Fruit fly (Drosophila melanogaster): ENCODE data around the gene Grip.
A peak's percentile ranks its signal among the peaks of the same experiment; 100 is the strongest.

The Grip gene

dm6 chrX:5973389-5974025, 7.4 kb downstream of the Grip start:
- no peak for TF ChIP-seq tx (GFP tag; optimal IDR thresholded peaks at IDR 0.05)
- no peak for TF ChIP-seq CG18476 (GFP tag; optimal IDR thresholded peaks at IDR 0.05)
- peak; percentile 28 for TF ChIP-seq sens (GFP tag)
- TF ChIP-seq mam (GFP tag; optimal IDR thresholded peaks at IDR 0.05): no peak
- TF ChIP-seq tgo (GFP tag; IDR thresholded peaks at IDR 0.05): 0 out of 3 replicates have a peak, but pooled peaks have one; percentile 22
- peak; percentile 46; the same call in 1 of the 2 replicates for TF ChIP-seq seq (GFP tag; IDR thresholded peaks at IDR 0.05)
- no peak for TF ChIP-seq lov (optimal IDR thresholded peaks at IDR 0.05)
- TF ChIP-seq lov (GFP tag; IDR thresholded peaks at IDR 0.05): no peak
- no peak for TF ChIP-seq Abd-B (GFP tag; optimal IDR thresholded peaks at IDR 0.05)
- TF ChIP-seq psq (GFP tag; optimal IDR thresholded peaks at IDR 0.05): no peak
- TF ChIP-seq CG7271 (tag; optimal IDR thresholded peaks at IDR 0.05): no peak
- no peak for TF ChIP-seq bbx (GFP tag; IDR thresholded peaks at IDR 0.05; ENCODE audit: partially characterized antibody)
- no peak for TF ChIP-seq CrebB (tag; optimal IDR thresholded peaks at IDR 0.05)
- peak; percentile 23 for TF ChIP-seq CG16863 (GFP tag; optimal IDR thresholded peaks at IDR 0.05)
- peak; percentile 11 for TF ChIP-seq CG12155 (GFP tag; optimal IDR thresholded peaks at IDR 0.05)
- no peak for TF ChIP-seq Sin3A (optimal IDR thresholded peaks at IDR 0.05)
- TF ChIP-seq croc (GFP tag; conservative IDR thresholded peaks at IDR 0.05): no peak
- no peak for TF ChIP-seq ken (GFP tag; IDR thresholded peaks at IDR 0.05)
- no peak for TF ChIP-seq zf30C (GFP tag; optimal IDR thresholded peaks at IDR 0.05)
- no peak for TF ChIP-seq jigr1 (GFP tag; IDR thresholded peaks at IDR 0.05)
- no peak for TF ChIP-seq CG6175 (GFP tag; IDR thresholded peaks at IDR 0.05)
- no peak for TF ChIP-seq NC2β (GFP tag; optimal IDR thresholded peaks at IDR 0.05)
- TF ChIP-seq pho (GFP tag; optimal IDR thresholded peaks at IDR 0.05): no peak
- peak; percentile 4 for TF ChIP-seq gsb-n (tag; optimal IDR thresholded peaks at IDR 0.05)
- peak; percentile 29 for TF ChIP-seq Spps (tag; optimal IDR thresholded peaks at IDR 0.05)
- no peak for TF ChIP-seq HmgZ (tag; optimal IDR thresholded peaks at IDR 0.05)
- no peak for TF ChIP-seq gcm (GFP tag; optimal IDR thresholded peaks at IDR 0.05)
- no peak for TF ChIP-seq sr (GFP tag; IDR thresholded peaks at IDR 0.05)
- TF ChIP-seq CG32767 (GFP tag; IDR thresholded peaks at IDR 0.05): no peak
- no peak for TF ChIP-seq CG12744 (GFP tag; optimal IDR thresholded peaks at IDR 0.05)
- no peak for TF ChIP-seq CG1233 (GFP tag; optimal IDR thresholded peaks at IDR 0.05)
- peak; percentile 45; the same call in 1 of the 2 replicates for TF ChIP-seq CG14667 (GFP tag; IDR thresholded peaks at IDR 0.05)
- TF ChIP-seq CG12299 (tag; optimal IDR thresholded peaks at IDR 0.05): no peak
- TF ChIP-seq crp (GFP tag; optimal IDR thresholded peaks at IDR 0.05): no peak
- TF ChIP-seq CG15073 (GFP tag; optimal IDR thresholded peaks at IDR 0.05): no peak
- TF ChIP-seq CG3995 (GFP tag; optimal IDR thresholded peaks at IDR 0.05): no peak
- no peak for TF ChIP-seq ssp (GFP tag; IDR thresholded peaks at IDR 0.05)
- TF ChIP-seq CG11560 (tag; IDR thresholded peaks at IDR 0.05): no peak
- TF ChIP-seq lmd (GFP tag; IDR thresholded peaks at IDR 0.05): peak; percentile 44
- no peak for TF ChIP-seq CG11093 (GFP tag; IDR thresholded peaks at IDR 0.05)
- TF ChIP-seq CG17361 (GFP tag; IDR thresholded peaks at IDR 0.05): peak; percentile 46; the same call in 1 of the 3 replicates
- TF ChIP-seq vvl (GFP tag; IDR thresholded peaks at IDR 0.05): peak; percentile 59
- TF ChIP-seq CG10431 (GFP tag; optimal IDR thresholded peaks at IDR 0.05): no peak
- no peak for TF ChIP-seq Asciz (GFP tag; optimal IDR thresholded peaks at IDR 0.05)
- no peak for TF ChIP-seq CG9876 (GFP tag; optimal IDR thresholded peaks at IDR 0.05)
- no peak for TF ChIP-seq sima (GFP tag; optimal IDR thresholded peaks at IDR 0.05)
- peak; percentile 63 for TF ChIP-seq Ets65A (GFP tag)
- TF ChIP-seq CG8089 (GFP tag; optimal IDR thresholded peaks at IDR 0.05): no peak
- no peak for TF ChIP-seq gro (GFP tag; optimal IDR thresholded peaks at IDR 0.05)
- TF ChIP-seq chn (GFP tag; optimal IDR thresholded peaks at IDR 0.05): no peak
- no peak for TF ChIP-seq CG16779 (GFP tag; IDR thresholded peaks at IDR 0.05)
- TF ChIP-seq Hr51 (GFP tag; optimal IDR thresholded peaks at IDR 0.05): peak in 1 of 2 experiments; percentile 37
- no peak for TF ChIP-seq CkIIα-i1 (GFP tag; IDR thresholded peaks at IDR 0.05)
